Fruit fly (Drosophila melanogaster) ovary, adult (tissue): ENCODE results near the gene RpS13.

Experiments used
- CG17801 ChIP-seq: fragments of 200-800 bp; optimal IDR thresholded peaks from 2 replicates; lab custom pipeline; 2019; ENCODE audit warnings: missing biosample characterization, mild to moderate bottlenecking, missing genetic modification characterization, moderate library complexity; ENCODE audit not compliant: partially characterized antibody

Gene RpS13

dm6 chr2L:8361204-8361952 lies 3.1 kb downstream of the RpS13 start:
- peak; percentile 89 for TF ChIP-seq CG17801

- TF ChIP-seq CG17801 = no peak
Observed at dm6 chr2L:8355419-8355818, 9.0 kb downstream of the RpS13 start.

- no peak for TF ChIP-seq CG17801
Observed at dm6 chr2L:8351864-8352263, 12.6 kb downstream of the RpS13 start, which contains the start of gene Mur29B. Mur29B (plus strand) TSS chr2L:8352187.

dm6 chr2L:8351333-8351732 lies 13.1 kb downstream of the RpS13 start:
- no peak for TF ChIP-seq CG17801

- TF ChIP-seq CG17801 = no peak
Observed at dm6 chr2L:8350560-8351171, 13.8 kb downstream of the RpS13 start.

dm6 chr2L:8346260-8346659 lies 18.2 kb downstream of the RpS13 start, which contains the start of gene CG7778:
CG7778 (plus strand) TSS chr2L:8346620.
- no peak for TF ChIP-seq CG17801

- TF ChIP-seq CG17801 = no peak
Observed at dm6 chr2L:8344536-8344935, 19.9 kb downstream of the RpS13 start.

- no peak for TF ChIP-seq CG17801
Observed at dm6 chr2L:8342395-8342794, 22.1 kb downstream of the RpS13 start, which contains the start of gene CG14273. CG14273 (plus strand) TSS chr2L:8342695.

dm6 chr2L:8339751-8340349 lies 24.6 kb downstream of the RpS13 start:
- no peak for TF ChIP-seq CG17801

- TF ChIP-seq CG17801 = no peak
Observed at dm6 chr2L:8338039-8338438, 26.4 kb downstream of the RpS13 start, which contains the start of gene witty. witty (plus strand) TSS chr2L:8338287.

- TF ChIP-seq CG17801 = no peak
Observed at dm6 chr2L:8334705-8335104, 29.8 kb downstream of the RpS13 start.

dm6 chr2L:8333624-8334023 lies 30.8 kb downstream of the RpS13 start:
- TF ChIP-seq CG17801 = no peak

dm6 chr2L:8333185-8333584 lies 31.3 kb downstream of the RpS13 start:
- no peak for TF ChIP-seq CG17801

- TF ChIP-seq CG17801 = no peak
Observed at dm6 chr2L:8328526-8329097, 35.9 kb downstream of the RpS13 start.

- TF ChIP-seq CG17801 = no peak
Observed at dm6 chr2L:8327783-8328327, 36.6 kb downstream of the RpS13 start.

dm6 chr2L:8327272-8327555 lies 37.2 kb downstream of the RpS13 start, which contains the start of gene CG14275:
CG14275 (plus strand) TSS chr2L:8327456.
- no peak for TF ChIP-seq CG17801
